Fruit fly (Drosophila melanogaster) whole organism, embryonic: Measurements from ENCODE around the gene CG14537.
A peak's percentile ranks its signal among the peaks of the same experiment; 100 is the strongest.

Experiments used
- CG10147 ChIP-seq: fragments of 200-800 bp; sonication (Bioruptor generic); optimal IDR thresholded peaks from 2 replicates; lab custom pipeline; 2019; ENCODE audit warnings: missing biosample characterization, mild to moderate bottlenecking, missing genetic modification characterization, moderate library complexity
- CG13424 ChIP-seq: fragments of 200-800 bp; sonication (Bioruptor generic); optimal IDR thresholded peaks from 2 replicates; lab custom pipeline; 2019; ENCODE audit warnings: missing biosample characterization, mild to moderate bottlenecking, missing genetic modification characterization, moderate library complexity
- CG17385 ChIP-seq: fragments of 200-800 bp; sonication (Bioruptor generic); optimal IDR thresholded peaks from 3 replicates; lab custom pipeline; 2018; ENCODE audit warnings: missing biosample characterization, mild to moderate bottlenecking, missing genetic modification characterization
- CG18619 ChIP-seq: fragments of 200-800 bp; sonication (Bioruptor generic); optimal IDR thresholded peaks from 3 replicates; lab custom pipeline; 2017; ENCODE audit warnings: missing biosample characterization, mild to moderate bottlenecking, missing genetic modification characterization
- CG2199 ChIP-seq: fragments of 200-800 bp; sonication (Bioruptor generic); IDR thresholded peaks from 3 replicates; pipeline ENCODE4 v1.3.6; 2022; ENCODE audit warnings: missing biosample characterization, missing genetic modification characterization
- CG2202 ChIP-seq: fragments of 200-800 bp; sonication (Bioruptor generic); optimal IDR thresholded peaks from 2 replicates; lab custom pipeline; 2018; ENCODE audit warnings: missing biosample characterization, mild to moderate bottlenecking, missing genetic modification characterization
- CG30431 ChIP-seq: fragments of 200-800 bp; sonication (Bioruptor generic); optimal IDR thresholded peaks from 2 replicates; lab custom pipeline; 2017; ENCODE audit warnings: missing biosample characterization, missing genetic modification characterization
- CG3847 ChIP-seq: fragments of 200-800 bp; sonication (Bioruptor generic); IDR thresholded peaks from 2 replicates; pipeline ENCODE4 v1.3.6; 2022; ENCODE audit warnings: missing biosample characterization, missing genetic modification characterization
- CG4328 ChIP-seq: fragments of 200-800 bp; sonication (Bioruptor generic); optimal IDR thresholded peaks from 3 replicates; lab custom pipeline; 2017; ENCODE audit warnings: missing biosample characterization, missing genetic modification reagents, missing genetic modification characterization
- CG4360 ChIP-seq: fragments of 200-800 bp; sonication (Bioruptor generic); IDR thresholded peaks from 2 replicates; pipeline ENCODE4 v1.3.6; 2022; ENCODE audit warnings: missing biosample characterization, missing genetic modification characterization
- CG4424 ChIP-seq: fragments of 200-800 bp; sonication (Bioruptor generic); optimal IDR thresholded peaks from 3 replicates; lab custom pipeline; 2016; ENCODE audit warnings: missing biosample characterization, missing genetic modification characterization
- CG4730 ChIP-seq: fragments of 200-800 bp; sonication (Bioruptor generic); IDR thresholded peaks from 2 replicates; pipeline ENCODE4 v1.3.6; 2022; ENCODE audit warnings: missing biosample characterization, missing genetic modification characterization
- CG6683 ChIP-seq: fragments of 200-800 bp; sonication (Bioruptor generic); optimal IDR thresholded peaks from 2 replicates; lab custom pipeline; 2017; ENCODE audit warnings: missing biosample characterization, mild to moderate bottlenecking, missing genetic modification characterization, missing genetic modification reagents
- CG8924 ChIP-seq: fragments of 200-800 bp; optimal IDR thresholded peaks from 3 replicates; lab custom pipeline; 2019; ENCODE audit warnings: missing biosample characterization, mild to moderate bottlenecking, missing genetic modification characterization, moderate library complexity
- CG9609 ChIP-seq: fragments of 200-800 bp; sonication (Bioruptor generic); optimal IDR thresholded peaks from 3 replicates; lab custom pipeline; 2016; ENCODE audit warnings: missing biosample characterization, missing genetic modification characterization
- Dek ChIP-seq: fragments of 200-800 bp; sonication (Bioruptor generic); optimal IDR thresholded peaks from 3 replicates; lab custom pipeline; 2019; ENCODE audit warnings: missing biosample characterization, mild to moderate bottlenecking, missing genetic modification characterization, moderate library complexity
- H2.0 ChIP-seq: fragments of 200-800 bp; sonication (Bioruptor generic); IDR thresholded peaks from 2 replicates; pipeline ENCODE4 v1.3.6; 2022; ENCODE audit warnings: missing biosample characterization, missing genetic modification characterization
- Hey ChIP-seq: fragments of 200-800 bp; sonication (Bioruptor generic); optimal IDR thresholded peaks from 3 replicates; lab custom pipeline; 2018; ENCODE audit warnings: missing biosample characterization, mild to moderate bottlenecking, missing genetic modification characterization
- HmgD ChIP-seq: fragments of 200-800 bp; sonication (Bioruptor generic); optimal IDR thresholded peaks from 3 replicates; lab custom pipeline; 2016; ENCODE audit warnings: missing biosample characterization, missing genetic modification characterization
- Hr3 ChIP-seq: fragments of 200-800 bp; sonication (Bioruptor generic); optimal IDR thresholded peaks from 3 replicates; lab custom pipeline; 2016; ENCODE audit warnings: missing biosample characterization, missing genetic modification characterization
- Meics ChIP-seq: fragments of 200-800 bp; sonication (Bioruptor generic); optimal IDR thresholded peaks from 2 replicates; lab custom pipeline; 2017; ENCODE audit warnings: missing biosample characterization, mild to moderate bottlenecking, missing genetic modification characterization
- Neu2 ChIP-seq: fragments of 200-800 bp; sonication (Bioruptor generic); optimal IDR thresholded peaks from 3 replicates; lab custom pipeline; 2016; ENCODE audit warnings: missing biosample characterization, missing genetic modification characterization, borderline replicate concordance
- Nf-YB ChIP-seq: fragments of 200-800 bp; sonication (Bioruptor generic); optimal IDR thresholded peaks from 3 replicates; lab custom pipeline; 2019; ENCODE audit warnings: missing biosample characterization, mild to moderate bottlenecking, missing genetic modification characterization, moderate library complexity
- Sin3A ChIP-seq: fragments of >200 bp; optimal IDR thresholded peaks from 2 replicates; lab custom pipeline; 2018
- Sox102F ChIP-seq: fragments of 200-800 bp; sonication (Bioruptor generic); optimal IDR thresholded peaks from 2 replicates; lab custom pipeline; 2018; ENCODE audit warnings: missing biosample characterization, mild to moderate bottlenecking, missing genetic modification characterization, moderate library complexity
- amos ChIP-seq: fragments of 200-800 bp; sonication (Bioruptor generic); IDR thresholded peaks from 2 replicates; pipeline ENCODE4 v1.3.6; 2022; ENCODE audit warnings: missing biosample characterization, missing genetic modification characterization; ENCODE audit not compliant: partially characterized antibody
- bab2 ChIP-seq: fragments of 200-800 bp; sonication (Bioruptor generic); optimal IDR thresholded peaks from 2 replicates; lab custom pipeline; 2016; ENCODE audit warnings: missing biosample characterization, missing genetic modification characterization
- bowl ChIP-seq: fragments of 200-800 bp; sonication (Bioruptor generic); IDR thresholded peaks from 2 replicates; pipeline ENCODE4 v1.3.6; 2022; ENCODE audit warnings: missing biosample characterization, missing genetic modification characterization
- cad ChIP-seq: fragments of >200 bp; optimal IDR thresholded peaks from 2 replicates; lab custom pipeline; 2017; ENCODE audit warnings: missing biosample characterization, missing genetic modification characterization
- cato ChIP-seq: fragments of 200-800 bp; sonication (Bioruptor generic); optimal IDR thresholded peaks from 2 replicates; lab custom pipeline; 2016; ENCODE audit warnings: missing biosample characterization, missing genetic modification characterization, borderline replicate concordance
- caup ChIP-seq: fragments of 200-800 bp; sonication (Bioruptor generic); optimal IDR thresholded peaks from 3 replicates; lab custom pipeline; 2017; ENCODE audit warnings: missing biosample characterization, mild to moderate bottlenecking, missing genetic modification characterization, moderate library complexity; ENCODE audit not compliant: severe bottlenecking
- dpn ChIP-seq, 2 experiments: fragments of 200-800 bp; sonication (Bioruptor generic); optimal IDR thresholded peaks; 3 replicates each; lab custom pipeline; 2016; ENCODE audit warnings: missing biosample characterization in 2 of 2, missing genetic modification characterization in 2 of 2
- emc ChIP-seq: fragments of 200-800 bp; sonication (Bioruptor generic); optimal IDR thresholded peaks from 2 replicates; lab custom pipeline; 2016; ENCODE audit warnings: missing biosample characterization, missing genetic modification characterization
- en ChIP-seq: fragments of 200-800 bp; sonication (Bioruptor generic); optimal IDR thresholded peaks from 2 replicates; lab custom pipeline; 2016; ENCODE audit warnings: missing biosample characterization, missing genetic modification characterization
- grau ChIP-seq: fragments of 200-800 bp; optimal IDR thresholded peaks from 3 replicates; lab custom pipeline; 2019; ENCODE audit warnings: missing biosample characterization, mild to moderate bottlenecking, missing genetic modification characterization, moderate library complexity
- kni ChIP-seq: fragments of 200-800 bp; sonication (Bioruptor generic); optimal IDR thresholded peaks from 3 replicates; lab custom pipeline; 2017; ENCODE audit warnings: mild to moderate bottlenecking, missing biosample characterization, missing genetic modification reagents, missing genetic modification characterization
- knrl ChIP-seq: fragments of 200-800 bp; sonication (Bioruptor generic); IDR thresholded peaks from 3 replicates; pipeline ENCODE4 v1.3.6; 2022; ENCODE audit warnings: missing biosample characterization, missing genetic modification characterization; ENCODE audit not compliant: partially characterized antibody
- luna ChIP-seq: fragments of 200-800 bp; sonication (Bioruptor generic); optimal IDR thresholded peaks from 2 replicates; lab custom pipeline; 2016; ENCODE audit warnings: missing biosample characterization, missing genetic modification characterization
- prd ChIP-seq, 3 experiments: fragments of >200 bp in 2 of 3; fragments of 200-800 bp in 1 of 3; sonication (Bioruptor generic) in 1 of 3; optimal IDR thresholded peaks in 2 of 3; IDR thresholded peaks in 1 of 3; 2 replicates in 2 of 3; 3 replicates in 1 of 3; pipeline versions ENCODE4 v1.3.6 to Lab custom; 2017 to 2022; ENCODE audit warnings: missing biosample characterization in 1 of 3, missing genetic modification characterization in 1 of 3
- ranshi ChIP-seq: fragments of 200-800 bp; sonication (Bioruptor generic); IDR thresholded peaks from 2 replicates; pipeline ENCODE4 v1.3.6; 2022; ENCODE audit warnings: missing biosample characterization, missing genetic modification characterization
- seq ChIP-seq: fragments of 200-800 bp; sonication (Bioruptor generic); IDR thresholded peaks from 2 replicates; pipeline ENCODE4 v1.3.6; 2022; ENCODE audit warnings: missing biosample characterization, missing genetic modification characterization
- sisA ChIP-seq: fragments of 200-800 bp; sonication (Bioruptor generic); IDR thresholded peaks from 2 replicates; pipeline ENCODE4 v1.3.6; 2022; ENCODE audit warnings: missing biosample characterization, missing genetic modification characterization
- slou ChIP-seq: fragments of 200-800 bp; sonication (Bioruptor generic); optimal IDR thresholded peaks from 3 replicates; lab custom pipeline; 2016; ENCODE audit warnings: missing biosample characterization, missing genetic modification characterization
- sna ChIP-seq: fragments of 200-800 bp; sonication (Bioruptor generic); IDR thresholded peaks from 2 replicates; pipeline ENCODE4 v1.3.6; 2022; ENCODE audit warnings: missing biosample characterization, missing genetic modification characterization; ENCODE audit not compliant: partially characterized antibody
- sob ChIP-seq: fragments of 200-800 bp; sonication (Bioruptor generic); IDR thresholded peaks from 2 replicates; pipeline ENCODE4 v1.3.6; 2022; ENCODE audit warnings: missing biosample characterization, missing genetic modification characterization
- sug ChIP-seq: fragments of 200-800 bp; optimal IDR thresholded peaks from 2 replicates; lab custom pipeline; 2019; ENCODE audit warnings: missing biosample characterization, mild to moderate bottlenecking, missing genetic modification characterization, moderate library complexity
- tin ChIP-seq: fragments of 200-800 bp; sonication (Bioruptor generic); optimal IDR thresholded peaks from 3 replicates; lab custom pipeline; 2016; ENCODE audit warnings: missing biosample characterization, missing genetic modification characterization
- ttk ChIP-seq: fragments of 200-800 bp; sonication (Bioruptor generic); IDR thresholded peaks from 2 replicates; pipeline ENCODE4 v2.1.2; 2022; ENCODE audit warnings: missing biosample characterization, missing genetic modification characterization
- unpg ChIP-seq: fragments of 200-800 bp; sonication (Bioruptor generic); optimal IDR thresholded peaks from 3 replicates; lab custom pipeline; 2018; ENCODE audit warnings: missing biosample characterization, mild to moderate bottlenecking, missing genetic modification characterization, moderate library complexity
- zfh2 ChIP-seq: fragments of 200-800 bp; sonication (Bioruptor generic); optimal IDR thresholded peaks from 2 replicates; lab custom pipeline; 2016; ENCODE audit warnings: missing biosample characterization, missing genetic modification characterization

Gene CG14537

dm6 chr2L:7871821-7872524 is 31.7 kb downstream of the CG14537 start (continued):
- peak; percentile 34 for TF ChIP-seq CG4424
- peak; percentile 15; the same call in 1 of the 2 replicates for TF ChIP-seq CG4730 (GFP tag; lab: Robert Waterston, UW)
- no peak for TF ChIP-seq prd (optimal IDR thresholded peaks at IDR 0.05; lab: Kevin White, UChicago)
- 0 out of 3 replicates have a peak, but pooled peaks have one; percentile 8 for TF ChIP-seq prd (GFP tag; IDR thresholded peaks at IDR 0.05; lab: Robert Waterston, UW)
- peak; percentile 71 for TF ChIP-seq CG13424
- peak; percentile 17; the same call in 1 of the 2 replicates for TF ChIP-seq H2.0
- no peak for TF ChIP-seq Sin3A (lab: Kevin White, UChicago)
- no peak for TF ChIP-seq cato (GFP tag; lab: Kevin White, UChicago)
- TF ChIP-seq bab2 (GFP tag; lab: Kevin White, UChicago) = peak; percentile 43
- TF ChIP-seq Neu2 (GFP tag; lab: Kevin White, UChicago) = no peak
- peak; percentile 56 for TF ChIP-seq Sox102F (GFP tag; lab: Kevin White, UChicago)
- peak; percentile 21 for TF ChIP-seq zfh2 (GFP tag; lab: Kevin White, UChicago)
- peak; percentile 73 for TF ChIP-seq kni
- TF ChIP-seq CG8924 (tag; lab: Kevin White, UChicago) = peak; percentile 65
- peak; percentile 55 for TF ChIP-seq Dek (tag; lab: Kevin White, UChicago)
- peak; percentile 8 for TF ChIP-seq Nf-YB
- TF ChIP-seq cad (GFP tag; lab: Kevin White, UChicago) = no peak
- no peak for TF ChIP-seq CG4360 (GFP tag; lab: Robert Waterston, UW)
- TF ChIP-seq unpg (GFP tag; lab: Kevin White, UChicago) = peak; percentile 50
- TF ChIP-seq CG3847 = 0 out of 2 replicates have a peak, but pooled peaks have one; percentile 22
- peak; percentile 16 for TF ChIP-seq sug (tag; lab: Kevin White, UChicago)
- peak; percentile 34 for TF ChIP-seq dpn (GFP tag; optimal IDR thresholded peaks at IDR 0.05; lab: Kevin White, UChicago)
- TF ChIP-seq Meics (GFP tag; lab: Kevin White, UChicago) = peak; percentile 74
- peak; percentile 24; the same call in 1 of the 2 replicates for TF ChIP-seq sisA (GFP tag; lab: Robert Waterston, UW)
- no peak for TF ChIP-seq sna
- TF ChIP-seq caup (GFP tag; lab: Kevin White, UChicago) = peak; percentile 58
- peak; percentile 78 for TF ChIP-seq CG10147 (GFP tag; lab: Kevin White, UChicago)
- no peak for TF ChIP-seq HmgD (GFP tag; lab: Kevin White, UChicago)
- TF ChIP-seq CG17385 (GFP tag; lab: Kevin White, UChicago) = peak; percentile 40
- TF ChIP-seq tin = peak; percentile 15
- TF ChIP-seq Hr3 = peak; percentile 42

dm6 chr2L:7872680-7873079 is 32.4 kb downstream of the CG14537 start:
- TF ChIP-seq CG2202 (tag; lab: Kevin White, UChicago) (no peak), CG18619 (GFP tag; lab: Kevin White, UChicago) (no peak), CG13424 (no peak), CG30431 (no peak), bowl (GFP tag; lab: Robert Waterston, UW) (no peak), Hey (tag; lab: Kevin White, UChicago) (no peak), grau (tag; lab: Kevin White, UChicago) (no peak), ranshi (no peak), CG9609 (GFP tag; lab: Kevin White, UChicago) (no peak), emc (GFP tag; lab: Kevin White, UChicago) (no peak), sob (no peak), CG6683 (GFP tag; lab: Kevin White, UChicago) (no peak), amos (GFP tag; lab: Robert Waterston, UW) (peak; percentile 72), seq (GFP tag; lab: Robert Waterston, UW) (no peak), slou (GFP tag; lab: Kevin White, UChicago) (no peak), ttk (GFP tag; lab: Robert Waterston, UW) (no peak), CG4328 (GFP tag; lab: Kevin White, UChicago) (no peak), CG2199 (GFP tag; lab: Robert Waterston, UW) (no peak), zfh2 (GFP tag; lab: Kevin White, UChicago) (no peak), Neu2 (GFP tag; lab: Kevin White, UChicago) (no peak), knrl (GFP tag; lab: Robert Waterston, UW) (peak; percentile 78), en (GFP tag; lab: Kevin White, UChicago) (no peak), luna (GFP tag; lab: Kevin White, UChicago) (no peak)
